Fruit fly (Drosophila melanogaster) whole organism, wandering third instar larva: ENCODE data around the gene CG43138.

Experiments used
- Dif ChIP-seq: fragments of 200-275, 200-300 bp; sonication (Bioruptor generic); optimal IDR thresholded peaks from 2 replicates; lab custom pipeline; 2018; ENCODE audit warnings: missing biosample characterization, missing genetic modification characterization; ENCODE audit not compliant: partially characterized antibody
- Mio ChIP-seq: sonication (Bioruptor generic); optimal IDR thresholded peaks from 2 replicates; lab custom pipeline; 2016; ENCODE audit warnings: missing biosample characterization, missing genetic modification characterization
- Myc ChIP-seq: fragments of >200 bp; optimal IDR thresholded peaks from 2 replicates; lab custom pipeline; 2017
- dl ChIP-seq, 2 experiments: fragments of 175-275, 200-275 bp in 1 of 2; fragments of 200-275 bp in 1 of 2; sonication (Bioruptor generic); optimal IDR thresholded peaks; lab custom pipeline; 2018; ENCODE audit warnings: mild to moderate bottlenecking in 2 of 2, missing biosample characterization in 2 of 2, missing genetic modification characterization in 2 of 2, moderate library complexity in 2 of 2; ENCODE audit not compliant: partially characterized antibody in 2 of 2, insufficient read depth in 1 of 2

dm6 chrX:7556270-7556669, 28.2 kb downstream of the CG43138 start:
- no peak for TF ChIP-seq Myc
- no peak for TF ChIP-seq Mio
- no peak for TF ChIP-seq Dif (GFP tag; lab: Kevin White, UChicago)
- TF ChIP-seq dl (GFP tag; optimal IDR thresholded peaks at IDR 0.05; lab: Kevin White, UChicago; ENCODE audit: insufficient read depth in 1 of 2, partially characterized antibody in 2 of 2): no peak
